Fruit fly (Drosophila melanogaster) whole organism, embryonic: Measurements from ENCODE around the gene ninaC.

Experiments
- Adf1 ChIP-seq: fragments of 200-800 bp; sonication (Bioruptor generic); IDR thresholded peaks from 2 replicates; pipeline ENCODE4 v1.3.6; 2022; ENCODE audit warnings: missing biosample characterization, missing genetic modification characterization
- CG10959 ChIP-seq: fragments of 200-800 bp; sonication (Bioruptor generic); IDR thresholded peaks from 2 replicates; pipeline ENCODE4 v1.3.6; 2022; ENCODE audit warnings: missing biosample characterization, missing genetic modification characterization
- CG11504 ChIP-seq: fragments of 200-800 bp; sonication (Bioruptor generic); optimal IDR thresholded peaks from 3 replicates; lab custom pipeline; 2019; ENCODE audit warnings: missing biosample characterization, mild to moderate bottlenecking, missing genetic modification characterization, moderate library complexity
- CG13424 ChIP-seq: fragments of 200-800 bp; sonication (Bioruptor generic); optimal IDR thresholded peaks from 2 replicates; lab custom pipeline; 2019; ENCODE audit warnings: missing biosample characterization, mild to moderate bottlenecking, missing genetic modification characterization, moderate library complexity
- CG13624 ChIP-seq: fragments of 200-800 bp; sonication (Bioruptor generic); optimal IDR thresholded peaks from 2 replicates; lab custom pipeline; 2016; ENCODE audit warnings: missing biosample characterization, missing genetic modification characterization
- CG14710 ChIP-seq: fragments of 200-800 bp; sonication (Bioruptor generic); optimal IDR thresholded peaks from 3 replicates; lab custom pipeline; 2019; ENCODE audit warnings: missing biosample characterization, mild to moderate bottlenecking, missing genetic modification characterization, moderate library complexity
- CG14965 ChIP-seq: fragments of 200-800 bp; sonication (Bioruptor generic); optimal IDR thresholded peaks from 2 replicates; lab custom pipeline; 2016; ENCODE audit warnings: missing biosample characterization, missing genetic modification characterization, borderline replicate concordance
- CG15269 ChIP-seq: fragments of 200-800 bp; sonication (Bioruptor generic); optimal IDR thresholded peaks from 2 replicates; lab custom pipeline; 2018; ENCODE audit warnings: missing biosample characterization, mild to moderate bottlenecking, missing genetic modification characterization, moderate library complexity
- CG15479 ChIP-seq: fragments of 200-800 bp; sonication (Bioruptor generic); optimal IDR thresholded peaks from 3 replicates; lab custom pipeline; 2019; ENCODE audit warnings: missing biosample characterization, mild to moderate bottlenecking, missing genetic modification characterization, moderate library complexity
- CG16815 ChIP-seq: fragments of 200-800 bp; sonication (Bioruptor generic); optimal IDR thresholded peaks from 3 replicates; lab custom pipeline; 2017; ENCODE audit warnings: missing biosample characterization, mild to moderate bottlenecking, missing genetic modification characterization
- CG17385 ChIP-seq: fragments of 200-800 bp; sonication (Bioruptor generic); optimal IDR thresholded peaks from 3 replicates; lab custom pipeline; 2018; ENCODE audit warnings: missing biosample characterization, mild to moderate bottlenecking, missing genetic modification characterization
- CG18262 ChIP-seq: fragments of 200-800 bp; optimal IDR thresholded peaks from 3 replicates; lab custom pipeline; 2019; ENCODE audit warnings: missing biosample characterization, mild to moderate bottlenecking, missing genetic modification characterization, moderate library complexity
- CG1832 ChIP-seq: fragments of 200-800 bp; sonication (Bioruptor generic); optimal IDR thresholded peaks from 2 replicates; lab custom pipeline; 2017; ENCODE audit warnings: missing biosample characterization, mild to moderate bottlenecking, missing genetic modification characterization, inconsistent platforms
- CG2116 ChIP-seq: fragments of 200-800 bp; sonication (Bioruptor generic); optimal IDR thresholded peaks from 3 replicates; lab custom pipeline; 2018; ENCODE audit warnings: missing biosample characterization, mild to moderate bottlenecking, missing genetic modification characterization
- CG2199 ChIP-seq: fragments of 200-800 bp; sonication (Bioruptor generic); IDR thresholded peaks from 3 replicates; pipeline ENCODE4 v1.3.6; 2022; ENCODE audit warnings: missing biosample characterization, missing genetic modification characterization
- CG2678 ChIP-seq: fragments of 200-800 bp; sonication (Bioruptor generic); optimal IDR thresholded peaks from 3 replicates; lab custom pipeline; 2019; ENCODE audit warnings: missing biosample characterization, mild to moderate bottlenecking, missing genetic modification characterization, moderate library complexity
- CG30403 ChIP-seq: fragments of 200-800 bp; sonication (Bioruptor generic); optimal IDR thresholded peaks from 3 replicates; lab custom pipeline; 2016; ENCODE audit warnings: missing biosample characterization, missing genetic modification characterization
- CG42726 ChIP-seq: fragments of 200-800 bp; sonication (Bioruptor generic); IDR thresholded peaks from 2 replicates; pipeline ENCODE4 v1.3.6; 2022; ENCODE audit warnings: missing biosample characterization, missing genetic modification characterization; ENCODE audit not compliant: partially characterized antibody
- CG7839 ChIP-seq: fragments of 200-800 bp; sonication (Bioruptor generic); optimal IDR thresholded peaks from 3 replicates; lab custom pipeline; 2018; ENCODE audit warnings: missing biosample characterization, mild to moderate bottlenecking, missing genetic modification characterization, moderate library complexity
- CG9215 ChIP-seq: fragments of 200-800 bp; sonication (Bioruptor generic); IDR thresholded peaks from 2 replicates; pipeline ENCODE4 v1.3.6; 2022; ENCODE audit warnings: missing biosample characterization, missing genetic modification characterization
- CG9932 ChIP-seq: fragments of 200-800 bp; sonication (Bioruptor generic); IDR thresholded peaks from 2 replicates; pipeline ENCODE4 v1.3.6; 2022; ENCODE audit warnings: missing biosample characterization, missing genetic modification characterization
- D19A ChIP-seq: fragments of 200-800 bp; optimal IDR thresholded peaks from 3 replicates; lab custom pipeline; 2019; ENCODE audit warnings: missing biosample characterization, mild to moderate bottlenecking, missing genetic modification characterization, moderate library complexity
- Dfd ChIP-seq, 2 experiments: fragments of >200 bp; optimal IDR thresholded peaks; 2 replicates each; lab custom pipeline; 2017; ENCODE audit warnings: missing biosample characterization in 2 of 2, missing genetic modification characterization in 2 of 2
- H15 ChIP-seq: fragments of 200-800 bp; sonication (Bioruptor generic); IDR thresholded peaks from 3 replicates; pipeline ENCODE4 v1.3.6; 2022; ENCODE audit warnings: missing biosample characterization, missing genetic modification characterization
- Hmr ChIP-seq: fragments of 200-800 bp; sonication (Bioruptor generic); optimal IDR thresholded peaks from 3 replicates; lab custom pipeline; 2017; ENCODE audit warnings: mild to moderate bottlenecking, missing biosample characterization, missing genetic modification reagents, missing genetic modification characterization
- Hr3 ChIP-seq: fragments of 200-800 bp; sonication (Bioruptor generic); optimal IDR thresholded peaks from 3 replicates; lab custom pipeline; 2016; ENCODE audit warnings: missing biosample characterization, missing genetic modification characterization
- Hr78 ChIP-seq, 2 experiments: fragments of 200-800 bp in 1 of 2; fragments of >200 bp in 1 of 2; sonication (Bioruptor generic) in 1 of 2; optimal IDR thresholded peaks; 2 replicates each; lab custom pipeline; 2017 to 2019; ENCODE audit warnings: missing biosample characterization in 2 of 2, missing genetic modification characterization in 2 of 2, mild to moderate bottlenecking in 1 of 2, moderate library complexity in 1 of 2
- Lim3 ChIP-seq: fragments of 200-800 bp; sonication (Bioruptor generic); IDR thresholded peaks from 2 replicates; pipeline ENCODE4 v1.3.6; 2022; ENCODE audit warnings: missing biosample characterization, missing genetic modification characterization
- Med ChIP-seq: fragments of 200-800 bp; sonication (Bioruptor generic); peaks from one replicate; lab custom pipeline; 2016; ENCODE audit warnings: missing biosample characterization, missing genetic modification characterization, mild to moderate bottlenecking, inconsistent platforms, moderate library complexity
- Meics ChIP-seq: fragments of 200-800 bp; sonication (Bioruptor generic); optimal IDR thresholded peaks from 2 replicates; lab custom pipeline; 2017; ENCODE audit warnings: missing biosample characterization, mild to moderate bottlenecking, missing genetic modification characterization
- Opbp ChIP-seq: fragments of 200-800 bp; sonication (Bioruptor generic); IDR thresholded peaks from 3 replicates; pipeline ENCODE4 v1.3.6; 2022; ENCODE audit warnings: missing biosample characterization, missing genetic modification characterization; ENCODE audit not compliant: partially characterized antibody
- Ssrp ChIP-seq: fragments of 200-800 bp; sonication (Bioruptor generic); optimal IDR thresholded peaks from 2 replicates; lab custom pipeline; 2018; ENCODE audit warnings: missing biosample characterization, mild to moderate bottlenecking, missing genetic modification characterization, moderate library complexity
- bcd ChIP-seq: fragments of 200-800 bp; sonication (Bioruptor generic); optimal IDR thresholded peaks from 2 replicates; lab custom pipeline; 2017; ENCODE audit warnings: missing biosample characterization, mild to moderate bottlenecking, missing genetic modification characterization
- cas ChIP-seq: fragments of 200-800 bp; sonication (Bioruptor generic); IDR thresholded peaks from 2 replicates; pipeline ENCODE4 v1.3.6; 2022; ENCODE audit warnings: missing biosample characterization, missing genetic modification characterization
- cato ChIP-seq: fragments of 200-800 bp; sonication (Bioruptor generic); optimal IDR thresholded peaks from 2 replicates; lab custom pipeline; 2016; ENCODE audit warnings: missing biosample characterization, missing genetic modification characterization, borderline replicate concordance
- ci ChIP-seq: fragments of 200-800 bp; sonication (Bioruptor generic); IDR thresholded peaks from 3 replicates; pipeline ENCODE4 v1.3.6; 2022; ENCODE audit warnings: missing biosample characterization, missing genetic modification characterization
- crol ChIP-seq: fragments of 200-800 bp; sonication (Bioruptor generic); IDR thresholded peaks from 2 replicates; pipeline ENCODE4 v1.3.6; 2022; ENCODE audit warnings: missing biosample characterization, missing genetic modification characterization
- gem ChIP-seq: fragments of 200-800 bp; sonication (Bioruptor generic); optimal IDR thresholded peaks from 2 replicates; lab custom pipeline; 2019; ENCODE audit warnings: missing biosample characterization, mild to moderate bottlenecking, missing genetic modification characterization, moderate library complexity
- grau ChIP-seq: fragments of 200-800 bp; optimal IDR thresholded peaks from 3 replicates; lab custom pipeline; 2019; ENCODE audit warnings: missing biosample characterization, mild to moderate bottlenecking, missing genetic modification characterization, moderate library complexity
- ind ChIP-seq: fragments of 200-800 bp; sonication (Bioruptor generic); optimal IDR thresholded peaks from 3 replicates; lab custom pipeline; 2016; ENCODE audit warnings: missing biosample characterization, missing genetic modification characterization
- insv ChIP-seq, 2 experiments: fragments of 200-800 bp; sonication (Bioruptor generic); optimal IDR thresholded peaks; 3 replicates each; lab custom pipeline; 2016 to 2018; ENCODE audit warnings: missing biosample characterization in 2 of 2, missing genetic modification characterization in 2 of 2
- lmd ChIP-seq: fragments of 200-800 bp; sonication (Bioruptor generic); IDR thresholded peaks from 2 replicates; pipeline ENCODE4 v1.3.6; 2022; ENCODE audit warnings: missing biosample characterization, missing genetic modification characterization
- lov ChIP-seq, 2 experiments: fragments of 200-800 bp in 1 of 2; fragments of >200 bp in 1 of 2; sonication (Bioruptor generic) in 1 of 2; IDR thresholded peaks in 1 of 2; optimal IDR thresholded peaks in 1 of 2; 2 replicates in 1 of 2; 3 replicates in 1 of 2; pipeline versions ENCODE4 v1.3.6 to Lab custom; 2017 to 2022; ENCODE audit warnings: missing biosample characterization in 1 of 2, missing genetic modification characterization in 1 of 2
- onecut ChIP-seq: fragments of 200-800 bp; sonication (Bioruptor generic); IDR thresholded peaks from 2 replicates; pipeline ENCODE4 v1.3.6; 2022; ENCODE audit warnings: missing biosample characterization, missing genetic modification characterization
- otp ChIP-seq: fragments of 200-800 bp; sonication (Bioruptor generic); IDR thresholded peaks from 3 replicates; pipeline ENCODE4, ENCODE4 v1.3.6; 2022; ENCODE audit warnings: missing biosample characterization, missing genetic modification characterization
- sd ChIP-seq: fragments of 200-800 bp; sonication (Bioruptor generic); optimal IDR thresholded peaks from 3 replicates; lab custom pipeline; 2018; ENCODE audit warnings: missing biosample characterization, mild to moderate bottlenecking, missing genetic modification characterization, moderate library complexity
- sens ChIP-seq: fragments of 200-800 bp; sonication (Bioruptor generic); peaks from one replicate; lab custom pipeline; 2016; ENCODE audit warnings: missing biosample characterization, missing genetic modification characterization

The ninaC gene

DNA sequence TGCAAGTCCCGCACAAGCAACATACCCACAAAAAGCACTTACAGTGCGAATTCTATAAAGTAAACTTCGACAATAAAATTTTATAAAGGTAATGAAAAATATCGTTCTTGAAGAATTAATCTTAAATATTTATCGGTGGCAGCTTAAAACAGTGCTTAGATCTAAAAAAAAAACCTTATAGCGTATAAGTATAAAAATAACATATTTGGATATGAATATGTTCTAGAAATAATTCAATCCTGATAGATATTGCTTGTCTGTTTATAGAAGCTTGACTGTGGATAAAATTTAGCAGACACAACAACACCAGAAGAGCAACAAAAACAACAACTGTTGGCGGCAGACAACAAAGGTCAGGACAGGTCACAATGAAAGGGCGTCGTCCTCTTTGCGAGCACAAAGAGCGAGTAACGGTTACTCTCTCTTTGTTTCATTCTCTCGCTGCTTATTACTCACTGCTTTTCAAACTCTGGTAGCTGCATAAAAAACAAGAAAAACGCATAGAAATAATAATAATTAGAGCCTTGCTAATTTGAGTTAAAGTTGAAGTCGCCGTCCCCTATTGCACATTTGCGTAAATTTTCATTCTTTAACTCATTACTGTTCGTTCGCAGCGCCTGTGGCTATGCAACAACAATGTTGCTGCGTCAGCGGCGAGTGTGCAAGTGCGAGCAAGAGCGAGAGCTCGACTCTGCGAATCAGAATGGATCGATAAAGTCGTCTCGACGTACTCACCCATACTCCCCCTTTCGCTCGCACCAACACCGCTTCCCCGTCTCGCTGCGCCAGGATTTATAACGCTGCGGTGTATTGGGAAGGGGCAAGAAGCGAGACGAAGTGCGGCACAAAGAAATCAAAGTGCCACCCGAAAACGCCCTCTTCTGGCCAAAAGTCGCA is 42.2 kb downstream of the ninaC start (continued):
- no peak for TF ChIP-seq sd
- peak; percentile 50 for TF ChIP-seq Meics (GFP tag; lab: Kevin White, UChicago)
- peak in 1 of 2 experiments; percentile 19 for TF ChIP-seq Hr78 (GFP tag; optimal IDR thresholded peaks at IDR 0.05; lab: Kevin White, UChicago)
- TF ChIP-seq CG7839 (tag; lab: Kevin White, UChicago): peak; percentile 38
- peak; percentile 48 for TF ChIP-seq CG11504 (tag; lab: Kevin White, UChicago)
- peak; percentile 28 for TF ChIP-seq CG9932 (GFP tag; lab: Robert Waterston, UW)
- TF ChIP-seq CG2116 (GFP tag; lab: Kevin White, UChicago): no peak
- no peak for TF ChIP-seq cas (GFP tag; lab: Robert Waterston, UW)
- TF ChIP-seq CG10959 (GFP tag; lab: Robert Waterston, UW): no peak
- peak; percentile 35 for TF ChIP-seq Hmr (GFP tag; lab: Kevin White, UChicago)
- TF ChIP-seq D19A: no peak
- peak; percentile 81 for TF ChIP-seq crol (GFP tag; lab: Robert Waterston, UW)
- peak; percentile 99 for TF ChIP-seq onecut (GFP tag; lab: Robert Waterston, UW)
- peak; percentile 48 for TF ChIP-seq CG13424 (tag; lab: Kevin White, UChicago)
- TF ChIP-seq cato (GFP tag; lab: Kevin White, UChicago): no peak
- no peak for TF ChIP-seq insv (GFP tag; optimal IDR thresholded peaks at IDR 0.05; lab: Kevin White, UChicago)
- peak; percentile 61 for TF ChIP-seq CG1832 (GFP tag; lab: Kevin White, UChicago)
- peak; percentile 81 for TF ChIP-seq Med (GFP tag; lab: Kevin White, UChicago)
- TF ChIP-seq sens (GFP tag; lab: Kevin White, UChicago): peak; percentile 70
- TF ChIP-seq CG2678 (tag; lab: Kevin White, UChicago): peak; percentile 56
- no peak for TF ChIP-seq Lim3 (GFP tag; lab: Robert Waterston, UW)
- TF ChIP-seq bcd (GFP tag; lab: Kevin White, UChicago): no peak
- TF ChIP-seq CG18262 (tag; lab: Kevin White, UChicago): no peak
- TF ChIP-seq CG16815 (GFP tag; lab: Kevin White, UChicago): no peak
- TF ChIP-seq Ssrp (tag; lab: Kevin White, UChicago): peak; percentile 17
- 0 out of 3 replicates have a peak, but pooled peaks have one; percentile 10 for TF ChIP-seq H15 (GFP tag; lab: Robert Waterston, UW)
- peak; percentile 7; the same call in 1 of the 2 replicates for TF ChIP-seq Adf1 (GFP tag; lab: Robert Waterston, UW)
- 0 out of 3 replicates have a peak, but pooled peaks have one; percentile 50 for TF ChIP-seq ci (GFP tag; lab: Robert Waterston, UW)
- no peak for TF ChIP-seq Dfd (GFP tag; optimal IDR thresholded peaks at IDR 0.05; lab: Kevin White, UChicago)
- no peak for TF ChIP-seq CG14710 (tag; lab: Kevin White, UChicago)
- TF ChIP-seq Hr3 (GFP tag; lab: Kevin White, UChicago): no peak
- TF ChIP-seq CG9215: peak; percentile 32; the same call in 1 of the 2 replicates
- TF ChIP-seq CG30403 (GFP tag; lab: Kevin White, UChicago): peak; percentile 22
- TF ChIP-seq CG17385 (GFP tag; lab: Kevin White, UChicago): peak; percentile 32
- TF ChIP-seq ind: no peak
- peak; percentile 48 for TF ChIP-seq CG15269 (tag; lab: Kevin White, UChicago)
- 0 out of 3 replicates have a peak, but pooled peaks have one; percentile 26 for TF ChIP-seq CG2199 (GFP tag; lab: Robert Waterston, UW)
- TF ChIP-seq CG15479 (GFP tag; lab: Kevin White, UChicago): peak; percentile 50
- TF ChIP-seq gem (tag; lab: Kevin White, UChicago): peak; percentile 63
- TF ChIP-seq lov (optimal IDR thresholded peaks at IDR 0.05; lab: Kevin White, UChicago): no peak
- 0 out of 3 replicates have a peak, but pooled peaks have one; percentile 10 for TF ChIP-seq lov (GFP tag; IDR thresholded peaks at IDR 0.05; lab: Robert Waterston, UW)
- TF ChIP-seq lmd: peak; percentile 11; the same call in 1 of the 2 replicates
- no peak for TF ChIP-seq CG14965
- peak; percentile 82 for TF ChIP-seq grau
- TF ChIP-seq Opbp (GFP tag; lab: Robert Waterston, UW): 0 out of 3 replicates have a peak, but pooled peaks have one; percentile 38
- TF ChIP-seq otp (GFP tag; lab: Robert Waterston, UW): no peak
- no peak for TF ChIP-seq CG13624 (GFP tag; lab: Kevin White, UChicago)
- TF ChIP-seq CG42726 (GFP tag; lab: Robert Waterston, UW): peak; percentile 18; the same call in 1 of the 2 replicates
